Fruit fly (Drosophila melanogaster): ENCODE measurements around the gene CG33257.

CG33257 gene

dm6 chr3L:16346023-16346422 lies at the start of gene CG33257:
Gene CG33257, plus strand, starts transcription at chr3L:16346323.
- TF ChIP-seq wor (GFP tag; IDR thresholded peaks at IDR 0.05) (no peak), lbe (GFP tag; optimal IDR thresholded peaks at IDR 0.05) (no peak), CG10959 (GFP tag; IDR thresholded peaks at IDR 0.05) (no peak), Lpt (GFP tag; optimal IDR thresholded peaks at IDR 0.05) (no peak), CG7987 (GFP tag; optimal IDR thresholded peaks at IDR 0.05) (no peak)

dm6 chr3L:16301153-16301552 lies 45.0 kb upstream of the CG33257 start, which contains the start of gene CG4982:
Gene CG4982, plus strand, starts transcription at chr3L:16301453.
- TF ChIP-seq CG16779 (GFP tag; IDR thresholded peaks at IDR 0.05) (no peak), jumu (GFP tag; optimal IDR thresholded peaks at IDR 0.05) (no peak), hbn (GFP tag; IDR thresholded peaks at IDR 0.05; ENCODE audit: partially characterized antibody) (no peak), Poxn (GFP tag; IDR thresholded peaks at IDR 0.05) (no peak), CG9215 (GFP tag; IDR thresholded peaks at IDR 0.05) (no peak), slou (GFP tag; optimal IDR thresholded peaks at IDR 0.05) (no peak), slp2 (GFP tag; optimal IDR thresholded peaks at IDR 0.05) (no peak), Dek (tag; optimal IDR thresholded peaks at IDR 0.05) (no peak), CG10321 (GFP tag; IDR thresholded peaks at IDR 0.05) (no peak), peb (GFP tag; IDR thresholded peaks at IDR 0.05) (no peak), btn (GFP tag; optimal IDR thresholded peaks at IDR 0.05) (no peak), Dref (GFP tag; IDR thresholded peaks at IDR 0.05) (no peak), CG3995 (GFP tag; optimal IDR thresholded peaks at IDR 0.05) (no peak), pros (GFP tag; optimal IDR thresholded peaks at IDR 0.05) (no peak), sr (GFP tag; IDR thresholded peaks at IDR 0.05) (no peak), caup (GFP tag; optimal IDR thresholded peaks at IDR 0.05; ENCODE audit: severe bottlenecking) (no peak), tll (GFP tag; optimal IDR thresholded peaks at IDR 0.05) (no peak), Nf-YA (GFP tag; IDR thresholded peaks at IDR 0.05) (no peak)

- peak; percentile 16 for TF ChIP-seq Blimp-1 (GFP tag; optimal IDR thresholded peaks at IDR 0.05)
- no peak for TF ChIP-seq CG13296 (GFP tag; optimal IDR thresholded peaks at IDR 0.05)
- TF ChIP-seq CG3163 (GFP tag; optimal IDR thresholded peaks at IDR 0.05), result no peak
- no peak for TF ChIP-seq CG5245 (GFP tag; optimal IDR thresholded peaks at IDR 0.05)
These were observed 43.0 kb upstream of the CG33257 start, which contains the start of gene CG13044 for dm6 chr3L:16303078-16303477. Gene CG13044, minus strand, starts transcription at chr3L:16303178.

DNA sequence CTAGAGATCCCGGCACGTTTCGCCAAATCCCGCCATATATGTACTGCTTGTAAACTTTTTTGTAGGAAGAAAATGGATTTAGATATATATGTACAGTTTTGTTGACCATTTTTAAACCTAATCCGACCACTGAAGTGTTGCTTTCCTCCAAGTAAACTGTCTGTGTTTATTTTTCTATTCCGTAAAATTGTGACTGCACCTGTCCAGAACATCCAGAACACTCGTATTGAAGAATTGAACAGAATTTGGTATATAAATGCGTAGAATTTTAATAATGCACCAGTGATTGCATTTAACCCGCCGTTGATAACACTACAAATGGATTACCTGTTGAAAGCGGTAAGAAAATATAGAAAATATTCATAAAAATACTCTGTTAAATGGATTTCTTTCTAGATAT lies 42.1 kb upstream of the CG33257 start, which contains the start of gene CG43249:
CG43249 (plus strand) TSS at position 301 of the 400 bp plus-strand sequence.
- TF ChIP-seq prd (optimal IDR thresholded peaks at IDR 0.05), result no peak
- TF ChIP-seq prd (GFP tag; IDR thresholded peaks at IDR 0.05), result no peak
- no peak for TF ChIP-seq Ets97D (GFP tag; optimal IDR thresholded peaks at IDR 0.05)
- no peak for TF ChIP-seq Rfx (GFP tag; IDR thresholded peaks at IDR 0.05)
- TF ChIP-seq CG6272 (GFP tag; IDR thresholded peaks at IDR 0.05), result no peak
- no peak for TF ChIP-seq CG13894 (tag; optimal IDR thresholded peaks at IDR 0.05)
- no peak for TF ChIP-seq CG17328 (GFP tag; IDR thresholded peaks at IDR 0.05)
- no peak for TF ChIP-seq Dad (GFP tag; optimal IDR thresholded peaks at IDR 0.05)
- no peak for TF ChIP-seq abd-A (tag; optimal IDR thresholded peaks at IDR 0.05)
- no peak for TF ChIP-seq Xrp1 (GFP tag; IDR thresholded peaks at IDR 0.05)
- TF ChIP-seq Pdp1 (GFP tag; optimal IDR thresholded peaks at IDR 0.05), result no peak
- no peak for TF ChIP-seq otp (GFP tag; IDR thresholded peaks at IDR 0.05)
- TF ChIP-seq al (GFP tag; IDR thresholded peaks at IDR 0.05), result no peak
- TF ChIP-seq ab (GFP tag; optimal IDR thresholded peaks at IDR 0.05), result no peak
- TF ChIP-seq trh (GFP tag; optimal IDR thresholded peaks at IDR 0.05), result no peak
- no peak for TF ChIP-seq Poxn (GFP tag; IDR thresholded peaks at IDR 0.05)
